Fruit fly (Drosophila melanogaster) whole organism, embryonic: Measurements from ENCODE around the gene Agxt.
A peak's percentile ranks its signal among the peaks of the same experiment; 100 is the strongest.

Experiments used
- Antp ChIP-seq: fragments of 200-800 bp; sonication (Bioruptor generic); optimal IDR thresholded peaks from 3 replicates; lab custom pipeline; 2016; ENCODE audit warnings: missing biosample characterization, missing genetic modification characterization
- Bgb ChIP-seq: fragments of 200-800 bp; sonication (Bioruptor generic); IDR thresholded peaks from 2 replicates; pipeline ENCODE4 v1.3.6; 2022; ENCODE audit warnings: missing biosample characterization, missing genetic modification characterization; ENCODE audit not compliant: partially characterized antibody
- CG10321 ChIP-seq: fragments of 200-800 bp; sonication (Bioruptor generic); IDR thresholded peaks from 2 replicates; pipeline ENCODE4 v1.3.6; 2022; ENCODE audit warnings: missing biosample characterization, missing genetic modification characterization
- CG11560 ChIP-seq: fragments of 200-800 bp; sonication (Bioruptor generic); IDR thresholded peaks from 3 replicates; pipeline ENCODE4 v1.3.6; 2022; ENCODE audit warnings: missing biosample characterization, missing genetic modification characterization
- CG12104 ChIP-seq: fragments of 200-800 bp; sonication (Bioruptor generic); optimal IDR thresholded peaks from 3 replicates; lab custom pipeline; 2016; ENCODE audit warnings: missing biosample characterization, missing genetic modification characterization
- CG12299 ChIP-seq: fragments of 200-800 bp; sonication (Bioruptor generic); optimal IDR thresholded peaks from 2 replicates; lab custom pipeline; 2018; ENCODE audit warnings: missing biosample characterization, mild to moderate bottlenecking, missing genetic modification characterization
- CG13287 ChIP-seq: fragments of 200-800 bp; sonication (Bioruptor generic); IDR thresholded peaks from 2 replicates; pipeline ENCODE4 v1.3.6; 2022; ENCODE audit warnings: missing biosample characterization, missing genetic modification characterization; ENCODE audit not compliant: partially characterized antibody
- CG16815 ChIP-seq: fragments of 200-800 bp; sonication (Bioruptor generic); optimal IDR thresholded peaks from 3 replicates; lab custom pipeline; 2017; ENCODE audit warnings: missing biosample characterization, mild to moderate bottlenecking, missing genetic modification characterization
- CG17912 ChIP-seq: fragments of 200-800 bp; sonication (Bioruptor generic); optimal IDR thresholded peaks from 2 replicates; lab custom pipeline; 2018; ENCODE audit warnings: missing biosample characterization, mild to moderate bottlenecking, missing genetic modification characterization
- CG2202 ChIP-seq: fragments of 200-800 bp; sonication (Bioruptor generic); optimal IDR thresholded peaks from 2 replicates; lab custom pipeline; 2018; ENCODE audit warnings: missing biosample characterization, mild to moderate bottlenecking, missing genetic modification characterization
- CG32772 ChIP-seq: fragments of 200-800 bp; sonication (Bioruptor generic); IDR thresholded peaks from 2 replicates; pipeline ENCODE4 v1.3.6; 2022; ENCODE audit warnings: missing biosample characterization, missing genetic modification characterization
- CG3281 ChIP-seq: fragments of 200-800 bp; sonication (Bioruptor generic); optimal IDR thresholded peaks from 3 replicates; lab custom pipeline; 2017; ENCODE audit warnings: missing biosample characterization, mild to moderate bottlenecking, missing genetic modification characterization
- CG34376 ChIP-seq: fragments of 200-800 bp; sonication (Bioruptor generic); optimal IDR thresholded peaks from 2 replicates; lab custom pipeline; 2018; ENCODE audit warnings: missing biosample characterization, mild to moderate bottlenecking, missing genetic modification characterization
- CG43689 ChIP-seq: fragments of 200-800 bp; sonication (Bioruptor generic); IDR thresholded peaks from 2 replicates; pipeline ENCODE4 v1.3.6; 2022; ENCODE audit warnings: missing biosample characterization, missing genetic modification characterization
- CG6272 ChIP-seq: fragments of 200-800 bp; sonication (Bioruptor generic); IDR thresholded peaks from 2 replicates; pipeline ENCODE4 v1.3.6; 2022; ENCODE audit warnings: missing biosample characterization, missing genetic modification characterization
- CG9932 ChIP-seq: fragments of 200-800 bp; sonication (Bioruptor generic); IDR thresholded peaks from 2 replicates; pipeline ENCODE4 v1.3.6; 2022; ENCODE audit warnings: missing biosample characterization, missing genetic modification characterization
- Chrac-16 ChIP-seq: fragments of 200-800 bp; sonication (Bioruptor generic); optimal IDR thresholded peaks from 3 replicates; lab custom pipeline; 2016; ENCODE audit warnings: missing biosample characterization, missing genetic modification characterization
- CrebB ChIP-seq: fragments of 200-800 bp; sonication (Bioruptor generic); optimal IDR thresholded peaks from 3 replicates; lab custom pipeline; 2018; ENCODE audit warnings: missing biosample characterization, mild to moderate bottlenecking, missing genetic modification characterization
- D ChIP-seq, 2 experiments: fragments of 200-800 bp in 1 of 2; fragments of >200 bp in 1 of 2; sonication (Bioruptor generic) in 1 of 2; optimal IDR thresholded peaks; 2 replicates in 1 of 2; 3 replicates in 1 of 2; lab custom pipeline; 2017; ENCODE audit warnings: mild to moderate bottlenecking in 1 of 2, missing biosample characterization in 1 of 2, missing genetic modification characterization in 1 of 2, missing genetic modification reagents in 1 of 2
- Dref ChIP-seq: fragments of 200-800 bp; sonication (Bioruptor generic); IDR thresholded peaks from 2 replicates; pipeline ENCODE4 v1.3.6; 2022; ENCODE audit warnings: missing biosample characterization, missing genetic modification characterization
- Gug ChIP-seq: fragments of 200-800 bp; sonication (Bioruptor generic); IDR thresholded peaks from 4 replicates; pipeline ENCODE4 v1.3.6; 2022; ENCODE audit warnings: missing biosample characterization, missing genetic modification characterization
- Hr78 ChIP-seq, 2 experiments: fragments of 200-800 bp in 1 of 2; fragments of >200 bp in 1 of 2; sonication (Bioruptor generic) in 1 of 2; optimal IDR thresholded peaks; 2 replicates each; lab custom pipeline; 2017 to 2019; ENCODE audit warnings: missing biosample characterization in 2 of 2, missing genetic modification characterization in 2 of 2, mild to moderate bottlenecking in 1 of 2, moderate library complexity in 1 of 2
- Med ChIP-seq: fragments of 200-800 bp; sonication (Bioruptor generic); peaks from one replicate; lab custom pipeline; 2016; ENCODE audit warnings: missing biosample characterization, missing genetic modification characterization, mild to moderate bottlenecking, inconsistent platforms, moderate library complexity
- Myb ChIP-seq: fragments of 200-800 bp; sonication (Bioruptor generic); optimal IDR thresholded peaks from 2 replicates; lab custom pipeline; 2016; ENCODE audit warnings: missing biosample characterization, missing genetic modification characterization
- Neu2 ChIP-seq: fragments of 200-800 bp; sonication (Bioruptor generic); optimal IDR thresholded peaks from 3 replicates; lab custom pipeline; 2016; ENCODE audit warnings: missing biosample characterization, missing genetic modification characterization, borderline replicate concordance
- Opbp ChIP-seq: fragments of 200-800 bp; sonication (Bioruptor generic); IDR thresholded peaks from 3 replicates; pipeline ENCODE4 v1.3.6; 2022; ENCODE audit warnings: missing biosample characterization, missing genetic modification characterization; ENCODE audit not compliant: partially characterized antibody
- Sox100B ChIP-seq: fragments of 200-800 bp; sonication (Bioruptor generic); optimal IDR thresholded peaks from 3 replicates; lab custom pipeline; 2018; ENCODE audit warnings: missing biosample characterization, mild to moderate bottlenecking, missing genetic modification characterization
- Vsx1 ChIP-seq: fragments of 200-800 bp; sonication (Bioruptor generic); optimal IDR thresholded peaks from 2 replicates; lab custom pipeline; 2017; ENCODE audit warnings: missing biosample characterization, mild to moderate bottlenecking, missing genetic modification characterization, missing genetic modification reagents
- bab2 ChIP-seq: fragments of 200-800 bp; sonication (Bioruptor generic); optimal IDR thresholded peaks from 2 replicates; lab custom pipeline; 2016; ENCODE audit warnings: missing biosample characterization, missing genetic modification characterization
- bcd ChIP-seq: fragments of 200-800 bp; sonication (Bioruptor generic); optimal IDR thresholded peaks from 2 replicates; lab custom pipeline; 2017; ENCODE audit warnings: missing biosample characterization, mild to moderate bottlenecking, missing genetic modification characterization
- btn ChIP-seq: fragments of 200-800 bp; sonication (Bioruptor generic); optimal IDR thresholded peaks from 2 replicates; lab custom pipeline; 2016; ENCODE audit warnings: missing biosample characterization, missing genetic modification characterization
- ci ChIP-seq: fragments of 200-800 bp; sonication (Bioruptor generic); IDR thresholded peaks from 3 replicates; pipeline ENCODE4 v1.3.6; 2022; ENCODE audit warnings: missing biosample characterization, missing genetic modification characterization
- emc ChIP-seq: fragments of 200-800 bp; sonication (Bioruptor generic); optimal IDR thresholded peaks from 2 replicates; lab custom pipeline; 2016; ENCODE audit warnings: missing biosample characterization, missing genetic modification characterization
- esg ChIP-seq: fragments of 200-800 bp; sonication (Bioruptor generic); conservative IDR thresholded peaks from 2 replicates; pipeline ENCODE4 v1.3.6; 2022; ENCODE audit warnings: missing biosample characterization, missing genetic modification characterization
- fd102C ChIP-seq: fragments of 200-800 bp; sonication (Bioruptor generic); optimal IDR thresholded peaks from 2 replicates; lab custom pipeline; 2018; ENCODE audit warnings: missing biosample characterization, mild to moderate bottlenecking, missing genetic modification characterization, moderate library complexity
- fd3F ChIP-seq: fragments of 200-800 bp; sonication (Bioruptor generic); optimal IDR thresholded peaks from 2 replicates; lab custom pipeline; 2018; ENCODE audit warnings: missing biosample characterization, mild to moderate bottlenecking, missing genetic modification characterization, moderate library complexity
- ham ChIP-seq: fragments of 200-800 bp; sonication (Bioruptor generic); IDR thresholded peaks from 2 replicates; pipeline ENCODE4 v1.3.6; 2022; ENCODE audit warnings: missing biosample characterization, missing genetic modification characterization
- hbn ChIP-seq: fragments of 200-800 bp; sonication (Bioruptor generic); IDR thresholded peaks from 2 replicates; pipeline ENCODE4 v1.3.6; 2022; ENCODE audit warnings: missing biosample characterization, missing genetic modification characterization; ENCODE audit not compliant: partially characterized antibody
- hkb ChIP-seq, 2 experiments: fragments of 200-800 bp in 1 of 2; fragments of >200 bp in 1 of 2; sonication (Bioruptor generic) in 1 of 2; IDR thresholded peaks in 1 of 2; optimal IDR thresholded peaks in 1 of 2; 2 replicates each; pipeline versions ENCODE4 v1.3.6 to Lab custom; 2017 to 2022; ENCODE audit warnings: missing biosample characterization in 1 of 2, missing genetic modification characterization in 1 of 2
- lab ChIP-seq: fragments of 200-800 bp; sonication (Bioruptor generic); optimal IDR thresholded peaks from 3 replicates; lab custom pipeline; 2017; ENCODE audit warnings: missing biosample characterization, missing genetic modification characterization, mild to moderate bottlenecking, moderate library complexity, missing genetic modification reagents
- maf-S ChIP-seq: fragments of 200-800 bp; sonication (Bioruptor generic); optimal IDR thresholded peaks from 2 replicates; lab custom pipeline; 2016; ENCODE audit warnings: missing biosample characterization, missing genetic modification characterization
- otp ChIP-seq: fragments of 200-800 bp; sonication (Bioruptor generic); IDR thresholded peaks from 3 replicates; pipeline ENCODE4, ENCODE4 v1.3.6; 2022; ENCODE audit warnings: missing biosample characterization, missing genetic modification characterization
- pb ChIP-seq: fragments of 200-800 bp; sonication (Bioruptor generic); optimal IDR thresholded peaks from 3 replicates; lab custom pipeline; 2016; ENCODE audit warnings: missing biosample characterization, missing genetic modification characterization
- pita ChIP-seq: fragments of 200-800 bp; sonication (Bioruptor generic); optimal IDR thresholded peaks from 2 replicates; lab custom pipeline; 2017; ENCODE audit warnings: missing biosample characterization, mild to moderate bottlenecking, missing genetic modification characterization
- repo ChIP-seq: fragments of 200-800 bp; sonication (Bioruptor generic); optimal IDR thresholded peaks from 2 replicates; lab custom pipeline; 2016; ENCODE audit warnings: missing biosample characterization, missing genetic modification characterization
- so ChIP-seq: fragments of 200-800 bp; sonication (Bioruptor generic); IDR thresholded peaks from 3 replicates; pipeline ENCODE4 v1.3.6; 2022; ENCODE audit warnings: missing biosample characterization, missing genetic modification characterization
- ssp ChIP-seq: fragments of 200-800 bp; sonication (Bioruptor generic); IDR thresholded peaks from 2 replicates; pipeline ENCODE4 v1.3.6; 2022; ENCODE audit warnings: missing biosample characterization, missing genetic modification characterization
- sug ChIP-seq: fragments of 200-800 bp; optimal IDR thresholded peaks from 2 replicates; lab custom pipeline; 2019; ENCODE audit warnings: missing biosample characterization, mild to moderate bottlenecking, missing genetic modification characterization, moderate library complexity
- tin ChIP-seq: fragments of 200-800 bp; sonication (Bioruptor generic); optimal IDR thresholded peaks from 3 replicates; lab custom pipeline; 2016; ENCODE audit warnings: missing biosample characterization, missing genetic modification characterization
- usp ChIP-seq: fragments of >200 bp; optimal IDR thresholded peaks from 2 replicates; lab custom pipeline; 2017; ENCODE audit warnings: missing biosample characterization, missing genetic modification characterization

Agxt gene

dm6 chrX:6524217-6524616, 4.5 kb upstream of the Agxt start, which contains the start of the genes CG42340 and CG3918 (continued):
- 0 out of 3 replicates have a peak, but pooled peaks have one; percentile 31 for TF ChIP-seq otp
- no peak for TF ChIP-seq CG11560 (tag; lab: Robert Waterston, UW)
- peak; percentile 85 for TF ChIP-seq Dref
- no peak for TF ChIP-seq CG34376 (GFP tag; lab: Kevin White, UChicago)
- TF ChIP-seq CG43689: no peak
- TF ChIP-seq CG6272 (GFP tag; lab: Robert Waterston, UW): no peak
- TF ChIP-seq repo (GFP tag; lab: Kevin White, UChicago): no peak
- TF ChIP-seq Vsx1 (GFP tag; lab: Kevin White, UChicago): no peak
- no peak for TF ChIP-seq ham (GFP tag; lab: Robert Waterston, UW)
- no peak for TF ChIP-seq D (optimal IDR thresholded peaks at IDR 0.05; lab: Kevin White, UChicago)
- TF ChIP-seq D (GFP tag; optimal IDR thresholded peaks at IDR 0.05; lab: Kevin White, UChicago): no peak
- TF ChIP-seq Antp (GFP tag; lab: Kevin White, UChicago): peak; percentile 19
- TF ChIP-seq bab2 (GFP tag; lab: Kevin White, UChicago): no peak
- no peak for TF ChIP-seq Gug (GFP tag; lab: Robert Waterston, UW)
- no peak for TF ChIP-seq usp (GFP tag; lab: Kevin White, UChicago)
- TF ChIP-seq fd102C: no peak
- no peak for TF ChIP-seq CG32772 (GFP tag; lab: Robert Waterston, UW)
- TF ChIP-seq so: no peak
- peak; percentile 72 for TF ChIP-seq pita (GFP tag; lab: Kevin White, UChicago)
- TF ChIP-seq Chrac-16 (GFP tag; lab: Kevin White, UChicago): no peak
- no peak for TF ChIP-seq CG12299 (tag; lab: Kevin White, UChicago)
- no peak for TF ChIP-seq Sox100B (GFP tag; lab: Kevin White, UChicago)
- TF ChIP-seq sug (tag; lab: Kevin White, UChicago): peak; percentile 54
- no peak for TF ChIP-seq CG16815 (GFP tag; lab: Kevin White, UChicago)
- no peak for TF ChIP-seq esg (GFP tag; lab: Robert Waterston, UW)
- peak; percentile 50; the same call in 1 of the 2 replicates for TF ChIP-seq hbn
- peak; percentile 55; the same call in 1 of the 3 replicates for TF ChIP-seq Opbp (GFP tag; lab: Robert Waterston, UW)
- no peak for TF ChIP-seq CG3281 (GFP tag; lab: Kevin White, UChicago)
- no peak for TF ChIP-seq fd3F (GFP tag; lab: Kevin White, UChicago)
- no peak for TF ChIP-seq emc (GFP tag; lab: Kevin White, UChicago)
- 0 out of 2 replicates have a peak, but pooled peaks have one; percentile 37 for TF ChIP-seq ssp (GFP tag; lab: Robert Waterston, UW)
- no peak for TF ChIP-seq CG10321 (GFP tag; lab: Robert Waterston, UW)
- TF ChIP-seq lab (GFP tag; lab: Kevin White, UChicago): peak; percentile 34
- TF ChIP-seq CG13287 (GFP tag; lab: Robert Waterston, UW): peak; percentile 75
- peak; percentile 68 for TF ChIP-seq bcd (GFP tag; lab: Kevin White, UChicago)
- 0 out of 3 replicates have a peak, but pooled peaks have one; percentile 18 for TF ChIP-seq ci (GFP tag; lab: Robert Waterston, UW)
- TF ChIP-seq CrebB (tag; lab: Kevin White, UChicago): no peak
- peak; percentile 75 for TF ChIP-seq Bgb
- no peak for TF ChIP-seq Hr78 (GFP tag; optimal IDR thresholded peaks at IDR 0.05; lab: Kevin White, UChicago)
- peak; percentile 33 for TF ChIP-seq CG17912 (GFP tag; lab: Kevin White, UChicago)
- no peak for TF ChIP-seq pb (GFP tag; lab: Kevin White, UChicago)
- TF ChIP-seq btn (GFP tag; lab: Kevin White, UChicago): no peak
- no peak for TF ChIP-seq Neu2 (GFP tag; lab: Kevin White, UChicago)
- peak; percentile 53 for TF ChIP-seq CG9932 (GFP tag; lab: Robert Waterston, UW)
- peak; percentile 80 for TF ChIP-seq Med (GFP tag; lab: Kevin White, UChicago)
- TF ChIP-seq hkb (optimal IDR thresholded peaks at IDR 0.05; lab: Kevin White, UChicago): no peak
- no peak for TF ChIP-seq hkb (GFP tag; IDR thresholded peaks at IDR 0.05; lab: Robert Waterston, UW)
- TF ChIP-seq Myb: peak; percentile 91
- TF ChIP-seq maf-S (GFP tag; lab: Kevin White, UChicago): no peak
- peak; percentile 16 for TF ChIP-seq tin (GFP tag; lab: Kevin White, UChicago)
- no peak for TF ChIP-seq CG2202 (tag; lab: Kevin White, UChicago)
- TF ChIP-seq CG12104: no peak
